Fruit fly (Drosophila melanogaster): Measurements from ENCODE around the gene DCP2.
A peak's percentile ranks its signal among the peaks of the same experiment; 100 is the strongest.

Gene DCP2

dm6 chr3L:15824537-15824936 lies 1.7 kb downstream of the DCP2 start (continued):
- no peak for TF ChIP-seq CG31627 (GFP tag; optimal IDR thresholded peaks at IDR 0.05)
- no peak for TF ChIP-seq dsx (GFP tag; optimal IDR thresholded peaks at IDR 0.05; ENCODE audit: poor library complexity, severe bottlenecking)
- no peak for TF ChIP-seq Sox102F (GFP tag; optimal IDR thresholded peaks at IDR 0.05)
- TF ChIP-seq Blimp-1 (GFP tag; optimal IDR thresholded peaks at IDR 0.05): no peak
- peak; percentile 59; the same call in 1 of the 3 replicates for TF ChIP-seq eg (GFP tag; IDR thresholded peaks at IDR 0.05)
- no peak; the same call in 1 of the 2 replicates for TF ChIP-seq CG11294 (GFP tag; IDR thresholded peaks at IDR 0.05)
- no peak for TF ChIP-seq CG16779 (tag; optimal IDR thresholded peaks at IDR 0.05)

dm6 chr3L:15823780-15824423 lies 2.3 kb downstream of the DCP2 start:
- TF ChIP-seq CG15336 (GFP tag; IDR thresholded peaks at IDR 0.05) (no peak), cyc (GFP tag; optimal IDR thresholded peaks at IDR 0.05) (no peak), fkh (GFP tag; optimal IDR thresholded peaks at IDR 0.05) (peak; percentile 90), CG7368 (GFP tag; optimal IDR thresholded peaks at IDR 0.05) (no peak), CG16779 (tag; optimal IDR thresholded peaks at IDR 0.05) (peak; percentile 9), CG1621 (tag; optimal IDR thresholded peaks at IDR 0.05) (no peak), Eip78C (GFP tag) (peak; percentile 6)

- TF ChIP-seq CG6163 (GFP tag; IDR thresholded peaks at IDR 0.05): no peak
- no peak for TF ChIP-seq salr (GFP tag; optimal IDR thresholded peaks at IDR 0.05)
- TF ChIP-seq Blimp-1 (GFP tag; optimal IDR thresholded peaks at IDR 0.05): no peak
- TF ChIP-seq Sox102F (GFP tag; optimal IDR thresholded peaks at IDR 0.05): no peak
- TF ChIP-seq fd59A (GFP tag; optimal IDR thresholded peaks at IDR 0.05): no peak
Measured at dm6 chr3L:15816714-15817113, 9.5 kb downstream of the DCP2 start, which contains the start of gene CkIIalpha-i1. Gene CkIIalpha-i1, plus strand, starts transcription at chr3L:15816979.

dm6 chr3L:15816143-15816487 lies 10.1 kb downstream of the DCP2 start, which contains the start of gene fwe:
Gene fwe, minus strand, starts transcription at chr3L:15816410.
- TF ChIP-seq fd59A (GFP tag; optimal IDR thresholded peaks at IDR 0.05) (no peak), CG10669 (GFP tag; optimal IDR thresholded peaks at IDR 0.05) (no peak), fkh (GFP tag; optimal IDR thresholded peaks at IDR 0.05) (no peak), Gug (GFP tag; IDR thresholded peaks at IDR 0.05) (no peak), CG11762 (GFP tag; optimal IDR thresholded peaks at IDR 0.05; ENCODE audit: insufficient read depth) (no peak), CG8119 (GFP tag; IDR thresholded peaks at IDR 0.05) (no peak), CG16779 (tag; optimal IDR thresholded peaks at IDR 0.05) (no peak), Blimp-1 (GFP tag; optimal IDR thresholded peaks at IDR 0.05) (no peak), Sox14 (GFP tag; optimal IDR thresholded peaks at IDR 0.05) (no peak), Eip75B (GFP tag; optimal IDR thresholded peaks at IDR 0.05) (no peak), Met (GFP tag; optimal IDR thresholded peaks at IDR 0.05) (no peak), CG6276 (GFP tag; optimal IDR thresholded peaks at IDR 0.05) (no peak), Hr39 (GFP tag; optimal IDR thresholded peaks at IDR 0.05) (no peak), CG6792 (GFP tag; optimal IDR thresholded peaks at IDR 0.05) (no peak), Sox102F (GFP tag; optimal IDR thresholded peaks at IDR 0.05) (no peak), vri (GFP tag; optimal IDR thresholded peaks at IDR 0.05) (no peak), ss (GFP tag; optimal IDR thresholded peaks at IDR 0.05) (no peak), CG6163 (GFP tag; IDR thresholded peaks at IDR 0.05) (no peak), CG6854 (GFP tag; optimal IDR thresholded peaks at IDR 0.05) (no peak), pdm3 (GFP tag; optimal IDR thresholded peaks at IDR 0.05) (no peak)

dm6 chr3L:15815353-15816142 lies 10.7 kb downstream of the DCP2 start:
- peak; percentile 93 for TF ChIP-seq lz (GFP tag; optimal IDR thresholded peaks at IDR 0.05)
- peak; percentile 91 for TF ChIP-seq pdm3 (GFP tag; optimal IDR thresholded peaks at IDR 0.05)
- TF ChIP-seq CG7368 (GFP tag; optimal IDR thresholded peaks at IDR 0.05): peak; percentile 91
- TF ChIP-seq Hr39 (GFP tag; optimal IDR thresholded peaks at IDR 0.05): no peak
- no peak for TF ChIP-seq Hr38 (GFP tag; optimal IDR thresholded peaks at IDR 0.05)
- TF ChIP-seq Hr4 (GFP tag; optimal IDR thresholded peaks at IDR 0.05): peak; percentile 93
- peak; percentile 95 for TF ChIP-seq CG6792 (GFP tag; optimal IDR thresholded peaks at IDR 0.05)
- TF ChIP-seq Sox15 (GFP tag; optimal IDR thresholded peaks at IDR 0.05): peak; percentile 87
- peak; percentile 90 for TF ChIP-seq CG4318 (GFP tag; optimal IDR thresholded peaks at IDR 0.05)
- TF ChIP-seq CG6163 (GFP tag; IDR thresholded peaks at IDR 0.05): peak; percentile 88; the same call in 2 of the 3 replicates
- TF ChIP-seq achi (GFP tag; optimal IDR thresholded peaks at IDR 0.05): peak; percentile 95
- TF ChIP-seq Blimp-1 (GFP tag; optimal IDR thresholded peaks at IDR 0.05): peak; percentile 74
- peak; percentile 94 for TF ChIP-seq Met (GFP tag; optimal IDR thresholded peaks at IDR 0.05)
- peak; percentile 96 for TF ChIP-seq CG10631 (GFP tag; optimal IDR thresholded peaks at IDR 0.05)
- peak; percentile 95 for TF ChIP-seq CG8119 (GFP tag; IDR thresholded peaks at IDR 0.05)
- TF ChIP-seq CG8319 (GFP tag; optimal IDR thresholded peaks at IDR 0.05): peak; percentile 92
- peak; percentile 95 for TF ChIP-seq topi (GFP tag; optimal IDR thresholded peaks at IDR 0.05)
- TF ChIP-seq CG8632 (GFP tag; optimal IDR thresholded peaks at IDR 0.05): peak; percentile 95
- TF ChIP-seq Lpt (GFP tag; optimal IDR thresholded peaks at IDR 0.05): peak; percentile 94

Data from whole organism, prepupa.